Worm (Caenorhabditis elegans) whole organism, L1 larva: ENCODE results near the gene fkh-8.

Experiments used
- blmp-1 ChIP-seq: fragments of 150-350 bp; optimal IDR thresholded peaks from 2 replicates; lab custom pipeline; 2014; ENCODE audit warnings: missing biosample characterization, missing genetic modification characterization
- efl-3 ChIP-seq: fragments of 200-800 bp; sonication (Bioruptor generic); optimal IDR thresholded peaks from 2 replicates; lab custom pipeline; 2018; ENCODE audit warnings: mild to moderate bottlenecking, missing genetic modification characterization, missing compliant biosample characterization
- fos-1 ChIP-seq: fragments of 150-350 bp; optimal IDR thresholded peaks from 2 replicates; lab custom pipeline; 2014; ENCODE audit warnings: missing biosample characterization, missing genetic modification characterization
- lin-15B ChIP-seq: fragments of 150-350 bp; sonication (generic microtip); optimal IDR thresholded peaks from 3 replicates; lab custom pipeline; 2014; ENCODE audit warnings: missing biosample characterization, missing genetic modification characterization
- mep-1 ChIP-seq: fragments of 150-350 bp; optimal IDR thresholded peaks from 2 replicates; lab custom pipeline; 2014; ENCODE audit warnings: missing biosample characterization, missing genetic modification characterization
- nhr-77 ChIP-seq: fragments of 150-350 bp; optimal IDR thresholded peaks from 2 replicates; lab custom pipeline; 2014; ENCODE audit warnings: missing biosample characterization, missing genetic modification characterization
- pax-3 ChIP-seq: fragments of 200-800 bp; sonication (Bioruptor generic); optimal IDR thresholded peaks from 2 replicates; lab custom pipeline; 2018; ENCODE audit warnings: mild to moderate bottlenecking, missing genetic modification characterization, moderate library complexity, missing compliant biosample characterization
- skn-1 ChIP-seq: fragments of 150-350 bp; optimal IDR thresholded peaks from 2 replicates; lab custom pipeline; 2014; ENCODE audit warnings: missing biosample characterization, missing genetic modification characterization
- tbx-2 ChIP-seq: sonication (generic microtip); optimal IDR thresholded peaks from 2 replicates; lab custom pipeline; 2016; ENCODE audit warnings: missing genetic modification characterization, missing compliant biosample characterization
- ztf-4 ChIP-seq: fragments of 150-350 bp; optimal IDR thresholded peaks from 2 replicates; lab custom pipeline; 2014; ENCODE audit warnings: missing biosample characterization, missing genetic modification characterization

DNA sequence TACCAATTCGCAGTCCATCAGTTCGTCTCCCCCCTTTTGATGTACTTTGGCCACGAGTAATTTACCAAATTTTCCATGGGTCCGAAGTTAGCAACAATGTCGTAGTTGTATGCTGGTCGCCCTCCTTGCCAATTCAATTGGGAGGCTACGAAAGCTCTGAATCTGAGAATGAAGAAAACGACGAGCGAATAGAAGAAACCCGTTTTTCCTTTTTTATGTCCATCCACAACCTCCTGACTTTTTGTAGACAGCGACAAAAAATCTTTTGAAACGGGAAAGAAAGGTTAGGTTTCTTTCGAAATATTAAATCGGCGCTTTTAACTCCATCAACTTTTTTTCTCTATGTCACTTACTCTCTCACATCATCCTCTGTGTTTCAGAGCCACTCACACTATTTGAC, 48.7 kb downstream of the fkh-8 start:
- TF ChIP-seq mep-1 (tag; lab: Kevin White, UChicago) (no peak), skn-1 (no peak), nhr-77 (tag; lab: Kevin White, UChicago) (no peak), efl-3 (GFP tag; lab: Kevin White, UChicago) (no peak), blmp-1 (no peak), pax-3 (tag; lab: Kevin White, UChicago) (no peak), ztf-4 (tag; lab: Kevin White, UChicago) (no peak), tbx-2 (tag; lab: Kevin White, UChicago) (no peak), lin-15B (no peak), fos-1 (tag; lab: Kevin White, UChicago) (no peak)
